Fruit fly (Drosophila melanogaster) whole organism, embryonic: ENCODE measurements around the gene Alg9.

Experiments
- Abd-B ChIP-seq: fragments of 200-800 bp; sonication (Bioruptor generic); optimal IDR thresholded peaks from 2 replicates; lab custom pipeline; 2018; ENCODE audit warnings: missing biosample characterization, mild to moderate bottlenecking, missing genetic modification characterization, moderate library complexity
- B-H1 ChIP-seq: fragments of 200-800 bp; sonication (Bioruptor generic); IDR thresholded peaks from 3 replicates; pipeline ENCODE4 v1.3.6; 2022; ENCODE audit warnings: missing biosample characterization, missing genetic modification characterization
- Bdp1 ChIP-seq: fragments of 200-800 bp; sonication (Bioruptor generic); optimal IDR thresholded peaks from 3 replicates; lab custom pipeline; 2016; ENCODE audit warnings: missing biosample characterization, missing genetic modification characterization
- CG1024 ChIP-seq: fragments of 200-800 bp; sonication (Bioruptor generic); IDR thresholded peaks from 2 replicates; pipeline ENCODE4 v1.3.6; 2022; ENCODE audit warnings: missing biosample characterization, missing genetic modification characterization
- CG12104 ChIP-seq: fragments of 200-800 bp; sonication (Bioruptor generic); optimal IDR thresholded peaks from 3 replicates; lab custom pipeline; 2016; ENCODE audit warnings: missing biosample characterization, missing genetic modification characterization
- CG1233 ChIP-seq: fragments of 200-800 bp; sonication (Bioruptor generic); optimal IDR thresholded peaks from 4 replicates; lab custom pipeline; 2018; ENCODE audit warnings: missing biosample characterization, mild to moderate bottlenecking, missing genetic modification characterization
- CG14965 ChIP-seq: fragments of 200-800 bp; sonication (Bioruptor generic); optimal IDR thresholded peaks from 2 replicates; lab custom pipeline; 2016; ENCODE audit warnings: missing biosample characterization, missing genetic modification characterization, borderline replicate concordance
- CG15011 ChIP-seq: fragments of 200-800 bp; sonication (Bioruptor generic); optimal IDR thresholded peaks from 3 replicates; lab custom pipeline; 2018; ENCODE audit warnings: missing biosample characterization, mild to moderate bottlenecking, missing genetic modification characterization
- CG15269 ChIP-seq: fragments of 200-800 bp; sonication (Bioruptor generic); optimal IDR thresholded peaks from 2 replicates; lab custom pipeline; 2018; ENCODE audit warnings: missing biosample characterization, mild to moderate bottlenecking, missing genetic modification characterization, moderate library complexity
- CG15601 ChIP-seq: fragments of 200-800 bp; sonication (Bioruptor generic); optimal IDR thresholded peaks from 3 replicates; lab custom pipeline; 2019; ENCODE audit warnings: missing biosample characterization, mild to moderate bottlenecking, missing genetic modification characterization, moderate library complexity
- CG18619 ChIP-seq: fragments of 200-800 bp; sonication (Bioruptor generic); optimal IDR thresholded peaks from 3 replicates; lab custom pipeline; 2017; ENCODE audit warnings: missing biosample characterization, mild to moderate bottlenecking, missing genetic modification characterization
- CG2120 ChIP-seq: fragments of 200-800 bp; sonication (Bioruptor generic); optimal IDR thresholded peaks from 3 replicates; lab custom pipeline; 2016; ENCODE audit warnings: missing biosample characterization, missing genetic modification characterization
- CG30403 ChIP-seq: fragments of 200-800 bp; sonication (Bioruptor generic); optimal IDR thresholded peaks from 3 replicates; lab custom pipeline; 2016; ENCODE audit warnings: missing biosample characterization, missing genetic modification characterization
- CG3281 ChIP-seq: fragments of 200-800 bp; sonication (Bioruptor generic); optimal IDR thresholded peaks from 3 replicates; lab custom pipeline; 2017; ENCODE audit warnings: missing biosample characterization, mild to moderate bottlenecking, missing genetic modification characterization
- CG33213 ChIP-seq: fragments of 200-800 bp; sonication (Bioruptor generic); optimal IDR thresholded peaks from 3 replicates; lab custom pipeline; 2016; ENCODE audit warnings: missing biosample characterization, missing genetic modification characterization
- CG3407 ChIP-seq: fragments of 200-800 bp; sonication (Bioruptor generic); optimal IDR thresholded peaks from 2 replicates; lab custom pipeline; 2018; ENCODE audit warnings: missing biosample characterization, mild to moderate bottlenecking, missing genetic modification characterization
- CG3995 ChIP-seq: fragments of 200-800 bp; sonication (Bioruptor generic); optimal IDR thresholded peaks from 3 replicates; lab custom pipeline; 2016; ENCODE audit warnings: missing biosample characterization, missing genetic modification characterization
- CG43689 ChIP-seq: fragments of 200-800 bp; sonication (Bioruptor generic); IDR thresholded peaks from 2 replicates; pipeline ENCODE4 v1.3.6; 2022; ENCODE audit warnings: missing biosample characterization, missing genetic modification characterization
- CG6683 ChIP-seq: fragments of 200-800 bp; sonication (Bioruptor generic); optimal IDR thresholded peaks from 2 replicates; lab custom pipeline; 2017; ENCODE audit warnings: missing biosample characterization, mild to moderate bottlenecking, missing genetic modification characterization, missing genetic modification reagents
- CG6813 ChIP-seq: fragments of 200-800 bp; sonication (Bioruptor generic); optimal IDR thresholded peaks from 2 replicates; lab custom pipeline; 2017; ENCODE audit warnings: missing biosample characterization, missing genetic modification characterization, mild to moderate bottlenecking, moderate library complexity, missing genetic modification reagents
- CG8765 ChIP-seq: fragments of 200-800 bp; sonication (Bioruptor generic); IDR thresholded peaks from 2 replicates; pipeline ENCODE4 v1.3.6; 2022; ENCODE audit warnings: missing biosample characterization, missing genetic modification characterization
- CG9609 ChIP-seq: fragments of 200-800 bp; sonication (Bioruptor generic); optimal IDR thresholded peaks from 3 replicates; lab custom pipeline; 2016; ENCODE audit warnings: missing biosample characterization, missing genetic modification characterization
- E2f2 ChIP-seq: fragments of 200-800 bp; sonication (Bioruptor generic); IDR thresholded peaks from 2 replicates; pipeline ENCODE4 v1.3.6; 2022; ENCODE audit warnings: missing biosample characterization, missing genetic modification characterization
- HLH3B ChIP-seq: fragments of 200-800 bp; sonication (Bioruptor generic); IDR thresholded peaks from 2 replicates; pipeline ENCODE4 v1.3.6; 2022; ENCODE audit warnings: missing biosample characterization, missing genetic modification characterization
- HLH4C ChIP-seq: fragments of 200-800 bp; sonication (Bioruptor generic); IDR thresholded peaks from 3 replicates; pipeline ENCODE4 v1.3.6; 2022; ENCODE audit warnings: missing biosample characterization, missing genetic modification characterization; ENCODE audit not compliant: partially characterized antibody
- HLH54F ChIP-seq: fragments of 200-800 bp; sonication (Bioruptor generic); optimal IDR thresholded peaks from 3 replicates; lab custom pipeline; 2016; ENCODE audit warnings: missing biosample characterization, missing genetic modification characterization
- Hmx ChIP-seq: fragments of 200-800 bp; sonication (Bioruptor generic); optimal IDR thresholded peaks from 2 replicates; lab custom pipeline; 2016; ENCODE audit warnings: missing biosample characterization, missing genetic modification characterization
- Mrtf ChIP-seq: fragments of 200-800 bp; sonication (Bioruptor generic); IDR thresholded peaks from 3 replicates; pipeline ENCODE4 v1.3.6; 2022; ENCODE audit warnings: missing biosample characterization, missing genetic modification characterization
- Oaz ChIP-seq: fragments of 200-800 bp; sonication (Bioruptor generic); IDR thresholded peaks from 2 replicates; pipeline ENCODE4 v1.3.6; 2022; ENCODE audit warnings: missing biosample characterization, missing genetic modification characterization
- Poxn ChIP-seq: fragments of 200-800 bp; sonication (Bioruptor generic); IDR thresholded peaks from 2 replicates; pipeline ENCODE4 v1.3.6; 2022; ENCODE audit warnings: missing biosample characterization, missing genetic modification characterization
- Ptx1 ChIP-seq: fragments of 200-800 bp; sonication (Bioruptor generic); IDR thresholded peaks from 2 replicates; pipeline ENCODE4 v1.3.6; 2022; ENCODE audit warnings: missing biosample characterization, missing genetic modification characterization
- Scr ChIP-seq: fragments of 200-800 bp; sonication (Bioruptor generic); IDR thresholded peaks from 2 replicates; pipeline ENCODE4 v1.3.6; 2022; ENCODE audit warnings: missing biosample characterization, missing genetic modification characterization; ENCODE audit not compliant: partially characterized antibody
- YL-1 ChIP-seq: fragments of 200-800 bp; sonication (Bioruptor generic); optimal IDR thresholded peaks from 3 replicates; lab custom pipeline; 2017; ENCODE audit warnings: missing biosample characterization, mild to moderate bottlenecking, missing genetic modification characterization
- ab ChIP-seq: fragments of 200-800 bp; sonication (Bioruptor generic); optimal IDR thresholded peaks from 2 replicates; lab custom pipeline; 2016; ENCODE audit warnings: missing biosample characterization, missing genetic modification characterization
- amos ChIP-seq: fragments of 200-800 bp; sonication (Bioruptor generic); IDR thresholded peaks from 2 replicates; pipeline ENCODE4 v1.3.6; 2022; ENCODE audit warnings: missing biosample characterization, missing genetic modification characterization; ENCODE audit not compliant: partially characterized antibody
- cwo ChIP-seq: fragments of 200-800 bp; sonication (Bioruptor generic); optimal IDR thresholded peaks from 3 replicates; lab custom pipeline; 2017; ENCODE audit warnings: missing biosample characterization, missing genetic modification characterization, mild to moderate bottlenecking, moderate library complexity, missing genetic modification reagents
- dati ChIP-seq: fragments of 200-800 bp; sonication (Bioruptor generic); IDR thresholded peaks from 2 replicates; pipeline ENCODE4 v1.3.6; 2022; ENCODE audit warnings: missing biosample characterization, missing genetic modification characterization
- disco-r ChIP-seq: fragments of 200-800 bp; sonication (Bioruptor generic); optimal IDR thresholded peaks from 2 replicates; lab custom pipeline; 2016; ENCODE audit warnings: missing biosample characterization, missing genetic modification characterization
- en ChIP-seq: fragments of 200-800 bp; sonication (Bioruptor generic); optimal IDR thresholded peaks from 2 replicates; lab custom pipeline; 2016; ENCODE audit warnings: missing biosample characterization, missing genetic modification characterization
- ewg ChIP-seq: fragments of 200-800 bp; sonication (Bioruptor generic); optimal IDR thresholded peaks from 3 replicates; lab custom pipeline; 2017; ENCODE audit warnings: mild to moderate bottlenecking, missing biosample characterization, missing genetic modification reagents, missing genetic modification characterization
- fd3F ChIP-seq: fragments of 200-800 bp; sonication (Bioruptor generic); optimal IDR thresholded peaks from 2 replicates; lab custom pipeline; 2018; ENCODE audit warnings: missing biosample characterization, mild to moderate bottlenecking, missing genetic modification characterization, moderate library complexity
- ind ChIP-seq: fragments of 200-800 bp; sonication (Bioruptor generic); optimal IDR thresholded peaks from 3 replicates; lab custom pipeline; 2016; ENCODE audit warnings: missing biosample characterization, missing genetic modification characterization
- nerfin-2 ChIP-seq: fragments of 200-800 bp; sonication (Bioruptor generic); IDR thresholded peaks from 2 replicates; pipeline ENCODE4 v1.3.6; 2022; ENCODE audit warnings: missing biosample characterization, missing genetic modification characterization; ENCODE audit not compliant: partially characterized antibody
- ranshi ChIP-seq: fragments of 200-800 bp; sonication (Bioruptor generic); IDR thresholded peaks from 2 replicates; pipeline ENCODE4 v1.3.6; 2022; ENCODE audit warnings: missing biosample characterization, missing genetic modification characterization
- run ChIP-seq: fragments of 200-800 bp; sonication (Bioruptor generic); optimal IDR thresholded peaks from 3 replicates; lab custom pipeline; 2018; ENCODE audit warnings: missing biosample characterization, mild to moderate bottlenecking, missing genetic modification characterization
- sd ChIP-seq: fragments of 200-800 bp; sonication (Bioruptor generic); optimal IDR thresholded peaks from 3 replicates; lab custom pipeline; 2018; ENCODE audit warnings: missing biosample characterization, mild to moderate bottlenecking, missing genetic modification characterization, moderate library complexity
- trem ChIP-seq: fragments of 200-800 bp; optimal IDR thresholded peaks from 3 replicates; lab custom pipeline; 2019; ENCODE audit warnings: missing biosample characterization, mild to moderate bottlenecking, missing genetic modification characterization, moderate library complexity
- tx ChIP-seq: fragments of 200-800 bp; sonication (Bioruptor generic); optimal IDR thresholded peaks from 2 replicates; lab custom pipeline; 2016; ENCODE audit warnings: missing biosample characterization, missing genetic modification characterization
- unpg ChIP-seq: fragments of 200-800 bp; sonication (Bioruptor generic); optimal IDR thresholded peaks from 3 replicates; lab custom pipeline; 2018; ENCODE audit warnings: missing biosample characterization, mild to moderate bottlenecking, missing genetic modification characterization, moderate library complexity
- zfh2 ChIP-seq: fragments of 200-800 bp; sonication (Bioruptor generic); optimal IDR thresholded peaks from 2 replicates; lab custom pipeline; 2016; ENCODE audit warnings: missing biosample characterization, missing genetic modification characterization

The Alg9 gene

dm6 chr3R:25247379-25247869 is 26.0 kb downstream of the Alg9 start, which contains the start of the genes RpS27 and Nup37 (continued):
- peak; percentile 89 for TF ChIP-seq CG8765 (GFP tag; lab: Robert Waterston, UW)
- peak; percentile 41; the same call in 1 of the 2 replicates for TF ChIP-seq Scr (GFP tag; lab: Robert Waterston, UW)
- TF ChIP-seq ewg (GFP tag; lab: Kevin White, UChicago): peak; percentile 95
- peak; percentile 99 for TF ChIP-seq CG9609 (GFP tag; lab: Kevin White, UChicago)
- peak; percentile 84 for TF ChIP-seq Poxn (GFP tag; lab: Robert Waterston, UW)
- peak; percentile 98 for TF ChIP-seq CG3407
- peak; percentile 85 for TF ChIP-seq E2f2 (GFP tag; lab: Robert Waterston, UW)
- TF ChIP-seq CG1024: peak; percentile 94
- peak; percentile 96 for TF ChIP-seq ind (GFP tag; lab: Kevin White, UChicago)
- peak; percentile 98 for TF ChIP-seq CG6813 (GFP tag; lab: Kevin White, UChicago)
- TF ChIP-seq nerfin-2: no peak
- peak; percentile 93 for TF ChIP-seq Abd-B (GFP tag; lab: Kevin White, UChicago)
- TF ChIP-seq HLH3B: peak; percentile 95
- peak; percentile 94 for TF ChIP-seq Bdp1 (GFP tag; lab: Kevin White, UChicago)
- TF ChIP-seq Mrtf (GFP tag; lab: Robert Waterston, UW): peak; percentile 96
- TF ChIP-seq CG43689 (GFP tag; lab: Robert Waterston, UW): peak; percentile 95
- peak; percentile 97 for TF ChIP-seq fd3F (GFP tag; lab: Kevin White, UChicago)
- peak; percentile 99 for TF ChIP-seq CG12104 (GFP tag; lab: Kevin White, UChicago)
- TF ChIP-seq YL-1 (GFP tag; lab: Kevin White, UChicago): peak; percentile 100
- TF ChIP-seq Ptx1 (GFP tag; lab: Robert Waterston, UW): peak; percentile 96
- peak; percentile 89 for TF ChIP-seq CG3995
- TF ChIP-seq HLH4C (GFP tag; lab: Robert Waterston, UW): no peak
- TF ChIP-seq amos (GFP tag; lab: Robert Waterston, UW): peak; percentile 41; the same call in 1 of the 2 replicates
- TF ChIP-seq CG14965 (GFP tag; lab: Kevin White, UChicago): peak; percentile 91
- peak; percentile 94 for TF ChIP-seq ab (GFP tag; lab: Kevin White, UChicago)
- TF ChIP-seq CG15601: peak; percentile 94
- peak; percentile 92 for TF ChIP-seq Oaz (GFP tag; lab: Robert Waterston, UW)
- peak; percentile 97 for TF ChIP-seq tx (GFP tag; lab: Kevin White, UChicago)
- TF ChIP-seq CG30403: peak; percentile 96
- TF ChIP-seq CG18619 (GFP tag; lab: Kevin White, UChicago): peak; percentile 99
- TF ChIP-seq Hmx (GFP tag; lab: Kevin White, UChicago): peak; percentile 86
- TF ChIP-seq dati (GFP tag; lab: Robert Waterston, UW): peak; percentile 96
- peak; percentile 98 for TF ChIP-seq zfh2 (GFP tag; lab: Kevin White, UChicago)
- TF ChIP-seq CG6683 (GFP tag; lab: Kevin White, UChicago): peak; percentile 94
- peak; percentile 99 for TF ChIP-seq CG1233 (GFP tag; lab: Kevin White, UChicago)
- TF ChIP-seq sd (tag; lab: Kevin White, UChicago): peak; percentile 83
- peak; percentile 95 for TF ChIP-seq CG2120 (GFP tag; lab: Kevin White, UChicago)
- peak; percentile 95 for TF ChIP-seq unpg (GFP tag; lab: Kevin White, UChicago)
- TF ChIP-seq run (tag; lab: Kevin White, UChicago): peak; percentile 90
- peak; percentile 94 for TF ChIP-seq CG15269 (tag; lab: Kevin White, UChicago)
- peak; percentile 91 for TF ChIP-seq cwo (GFP tag; lab: Kevin White, UChicago)
- TF ChIP-seq CG33213 (GFP tag; lab: Kevin White, UChicago): peak; percentile 99
- peak; percentile 96 for TF ChIP-seq ranshi
- TF ChIP-seq trem: peak; percentile 94
- TF ChIP-seq CG15011 (GFP tag; lab: Kevin White, UChicago): peak; percentile 99
- TF ChIP-seq HLH54F (GFP tag; lab: Kevin White, UChicago): peak; percentile 98
- TF ChIP-seq B-H1: peak; percentile 90
- peak; percentile 98 for TF ChIP-seq en
- peak; percentile 98 for TF ChIP-seq disco-r (GFP tag; lab: Kevin White, UChicago)
- TF ChIP-seq CG3281 (GFP tag; lab: Kevin White, UChicago): peak; percentile 99
